Fruit fly (Drosophila melanogaster): ENCODE results near the gene CG6696.
A peak's percentile ranks its signal among the peaks of the same experiment; 100 is the strongest.

CG6696 gene

DNA sequence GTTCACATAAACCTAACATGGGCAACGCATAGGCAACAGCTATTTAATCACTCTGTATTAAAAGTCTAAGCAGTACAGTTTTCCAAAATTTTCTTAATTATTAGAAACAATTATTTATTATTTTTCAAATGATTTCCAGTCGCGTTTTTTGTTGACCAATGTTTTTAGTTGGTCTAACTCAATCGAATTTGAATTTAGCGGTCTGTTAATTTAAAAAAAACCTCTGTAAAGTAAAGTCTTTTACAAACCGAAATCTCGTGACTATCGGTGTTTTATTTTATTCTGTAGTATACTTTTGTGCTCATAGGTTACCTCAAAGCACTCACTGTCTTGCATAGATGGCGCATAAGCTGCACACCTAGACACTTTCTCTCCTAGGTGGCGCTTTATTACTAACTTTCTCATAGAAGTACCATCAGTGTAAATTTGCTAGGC is 26.8 kb downstream of the CG6696 start (continued):
- TF ChIP-seq zf30C (GFP tag; optimal IDR thresholded peaks at IDR 0.05) (no peak), exex (tag; optimal IDR thresholded peaks at IDR 0.05) (no peak), cato (GFP tag; optimal IDR thresholded peaks at IDR 0.05; ENCODE audit: borderline replicate concordance) (no peak), shn (GFP tag; optimal IDR thresholded peaks at IDR 0.05) (peak; percentile 33), lilli (GFP tag; optimal IDR thresholded peaks at IDR 0.05) (peak; percentile 47), Aef1 (GFP tag; IDR thresholded peaks at IDR 0.05) (no peak; the same call in 2 of the 3 replicates), luna (GFP tag; optimal IDR thresholded peaks at IDR 0.05) (no peak), Rx (GFP tag; IDR thresholded peaks at IDR 0.05) (no peak), bcd (GFP tag; optimal IDR thresholded peaks at IDR 0.05) (no peak), GATAe (GFP tag; conservative IDR thresholded peaks at IDR 0.05) (no peak), run (tag; optimal IDR thresholded peaks at IDR 0.05) (no peak), dmrt99B (tag; optimal IDR thresholded peaks at IDR 0.05) (no peak), Lpt (GFP tag; optimal IDR thresholded peaks at IDR 0.05) (no peak), CG7357 (GFP tag; IDR thresholded peaks at IDR 0.05) (no peak), Nf-YA (GFP tag; IDR thresholded peaks at IDR 0.05) (no peak), CG30431 (GFP tag; optimal IDR thresholded peaks at IDR 0.05) (no peak), CG7556 (GFP tag; optimal IDR thresholded peaks at IDR 0.05) (peak; percentile 32), CG11695 (GFP tag; IDR thresholded peaks at IDR 0.05) (no peak), ash1 (GFP tag; optimal IDR thresholded peaks at IDR 0.05) (no peak), inv (GFP tag; IDR thresholded peaks at IDR 0.05; ENCODE audit: partially characterized antibody) (peak; percentile 55; the same call in 1 of the 2 replicates), CG31441 (GFP tag; IDR thresholded peaks at IDR 0.05) (no peak), CG6689 (GFP tag; IDR thresholded peaks at IDR 0.05) (no peak), vvl (GFP tag; IDR thresholded peaks at IDR 0.05) (no peak), CG42726 (GFP tag; IDR thresholded peaks at IDR 0.05; ENCODE audit: partially characterized antibody) (peak; percentile 83), vfl (GFP tag; optimal IDR thresholded peaks at IDR 0.05) (no peak), Bgb (GFP tag; IDR thresholded peaks at IDR 0.05; ENCODE audit: partially characterized antibody) (peak; percentile 69), Hmx (GFP tag; optimal IDR thresholded peaks at IDR 0.05) (no peak), cad (GFP tag; optimal IDR thresholded peaks at IDR 0.05) (no peak), HmgZ (tag; optimal IDR thresholded peaks at IDR 0.05) (peak; percentile 65), CG17359 (tag; optimal IDR thresholded peaks at IDR 0.05) (no peak), CG1603 (tag; optimal IDR thresholded peaks at IDR 0.05) (peak; percentile 58), CG4282 (GFP tag; optimal IDR thresholded peaks at IDR 0.05) (no peak), slou (GFP tag; optimal IDR thresholded peaks at IDR 0.05) (no peak), fd3F (GFP tag; optimal IDR thresholded peaks at IDR 0.05) (no peak), D (optimal IDR thresholded peaks at IDR 0.05) (no peak), D (GFP tag; optimal IDR thresholded peaks at IDR 0.05) (no peak), Six4 (GFP tag; optimal IDR thresholded peaks at IDR 0.05) (no peak), sob (GFP tag; IDR thresholded peaks at IDR 0.05) (0 out of 2 replicates have a peak, but pooled peaks have one; percentile 35), CG32532 (GFP tag; IDR thresholded peaks at IDR 0.05) (peak; percentile 74), toy (GFP tag; IDR thresholded peaks at IDR 0.05) (no peak), Opbp (GFP tag; IDR thresholded peaks at IDR 0.05; ENCODE audit: partially characterized antibody) (peak; percentile 66), nau (GFP tag; optimal IDR thresholded peaks at IDR 0.05) (no peak), cwo (GFP tag; optimal IDR thresholded peaks at IDR 0.05) (peak; percentile 20), Lhr (GFP tag; optimal IDR thresholded peaks at IDR 0.05) (peak; percentile 61), trem (tag; optimal IDR thresholded peaks at IDR 0.05) (no peak), Dref (GFP tag; IDR thresholded peaks at IDR 0.05) (no peak), CG10366 (GFP tag; IDR thresholded peaks at IDR 0.05) (peak; percentile 17; the same call in 1 of the 2 replicates), CG11398 (GFP tag; optimal IDR thresholded peaks at IDR 0.05) (peak; percentile 17), CG4820 (GFP tag; optimal IDR thresholded peaks at IDR 0.05) (no peak), CG6654 (GFP tag; optimal IDR thresholded peaks at IDR 0.05) (no peak), CG12104 (GFP tag; optimal IDR thresholded peaks at IDR 0.05) (no peak), lab (GFP tag; optimal IDR thresholded peaks at IDR 0.05) (no peak)

Data from whole organism, embryonic.